Fruit fly (Drosophila melanogaster) whole organism: Measurements from ENCODE around the gene Ndfip.

Source experiments
- CG8478 ChIP-seq: fragments of >200 bp; optimal IDR thresholded peaks from 2 replicates; lab custom pipeline; 2018; ENCODE audit warnings: inconsistent platforms
- Dll ChIP-seq: fragments of >200 bp; optimal IDR thresholded peaks from 2 replicates; lab custom pipeline; 2017
- EcR ChIP-seq, 2 experiments: fragments of >200 bp; optimal IDR thresholded peaks; 2 replicates each; lab custom pipeline; 2017; ENCODE audit warnings: missing biosample characterization in 2 of 2, missing genetic modification characterization in 2 of 2, missing genetic modification reagents in 2 of 2
- pan ChIP-seq: fragments of >200 bp; optimal IDR thresholded peaks from 2 replicates; lab custom pipeline; 2017
- psq ChIP-seq: fragments of >200 bp; optimal IDR thresholded peaks from 2 replicates; lab custom pipeline; 2017
- usp ChIP-seq: fragments of >200 bp; optimal IDR thresholded peaks from 2 replicates; lab custom pipeline; 2017; ENCODE audit warnings: missing biosample characterization, missing genetic modification characterization, mixed read lengths

The Ndfip gene

dm6 chr3L:17643985-17644905 lies 9.8 kb downstream of the Ndfip start:
- TF ChIP-seq psq (lab: Kevin White, UChicago) (no peak), usp (GFP tag; lab: Kevin White, UChicago) (no peak), pan (lab: Kevin White, UChicago) (no peak), EcR (GFP tag; optimal IDR thresholded peaks at IDR 0.05; lab: Kevin White, UChicago) (no peak), Dll (lab: Kevin White, UChicago) (no peak), CG8478 (lab: Kevin White, UChicago) (no peak)

DNA sequence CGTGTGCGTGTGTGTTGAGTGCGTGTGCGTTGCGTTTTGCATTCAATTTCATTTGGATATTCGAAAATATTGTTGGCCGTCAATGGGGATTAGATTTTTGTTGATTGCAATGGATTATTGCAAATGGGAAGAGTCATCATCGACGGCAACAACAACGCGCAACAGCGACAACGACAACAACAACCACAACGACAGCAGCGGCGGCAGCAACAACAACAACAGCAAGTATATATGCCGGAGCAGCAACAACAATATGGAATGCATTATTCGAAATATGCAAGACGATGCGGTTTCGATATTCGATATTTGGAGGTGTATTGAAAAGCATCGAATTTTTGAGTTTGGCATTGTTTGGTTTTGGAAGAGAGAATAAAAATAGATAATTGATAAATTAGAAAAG lies 12.1 kb downstream of the Ndfip start:
- TF ChIP-seq usp (GFP tag; lab: Kevin White, UChicago) (no peak), CG8478 (lab: Kevin White, UChicago) (no peak), EcR (GFP tag; optimal IDR thresholded peaks at IDR 0.05; lab: Kevin White, UChicago) (no peak), psq (lab: Kevin White, UChicago) (no peak), Dll (lab: Kevin White, UChicago) (no peak), pan (lab: Kevin White, UChicago) (no peak)

dm6 chr3L:17638649-17639048 lies 15.4 kb downstream of the Ndfip start:
- TF ChIP-seq psq (lab: Kevin White, UChicago) = no peak
- no peak for TF ChIP-seq pan (lab: Kevin White, UChicago)
- no peak for TF ChIP-seq EcR (GFP tag; optimal IDR thresholded peaks at IDR 0.05; lab: Kevin White, UChicago)
- TF ChIP-seq CG8478 (lab: Kevin White, UChicago) = no peak
- TF ChIP-seq Dll (lab: Kevin White, UChicago) = no peak
- no peak for TF ChIP-seq usp (GFP tag; lab: Kevin White, UChicago)

DNA sequence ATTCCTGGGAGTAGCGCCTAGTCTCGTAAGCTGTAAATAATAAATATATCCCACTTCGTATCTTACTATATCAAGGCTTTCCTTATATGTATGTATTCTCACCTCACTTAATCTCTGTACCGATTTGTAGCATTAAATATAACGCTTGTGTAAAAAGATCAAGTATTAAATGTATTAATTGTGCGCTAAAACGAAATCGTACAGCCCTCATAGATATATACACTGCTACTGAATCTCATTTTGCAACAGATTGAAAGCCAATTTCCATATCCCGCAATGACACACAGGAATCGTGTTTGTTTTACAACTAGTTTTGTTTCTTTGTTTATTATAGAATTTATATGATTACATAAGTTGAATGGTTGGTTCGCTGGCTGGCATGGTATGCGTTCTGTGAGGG lies 16.3 kb downstream of the Ndfip start:
- TF ChIP-seq pan (lab: Kevin White, UChicago) (no peak), psq (lab: Kevin White, UChicago) (no peak), Dll (lab: Kevin White, UChicago) (no peak), usp (GFP tag; lab: Kevin White, UChicago) (no peak), CG8478 (lab: Kevin White, UChicago) (no peak), EcR (GFP tag; optimal IDR thresholded peaks at IDR 0.05; lab: Kevin White, UChicago) (no peak)

- TF ChIP-seq psq (lab: Kevin White, UChicago) (no peak), pan (lab: Kevin White, UChicago) (no peak), CG8478 (lab: Kevin White, UChicago) (no peak)
These were observed 20.9 kb downstream of the Ndfip start, which contains the start of gene CG7497 for dm6 chr3L:17633142-17633541. Gene CG7497, plus strand, starts transcription at chr3L:17633449.

DNA sequence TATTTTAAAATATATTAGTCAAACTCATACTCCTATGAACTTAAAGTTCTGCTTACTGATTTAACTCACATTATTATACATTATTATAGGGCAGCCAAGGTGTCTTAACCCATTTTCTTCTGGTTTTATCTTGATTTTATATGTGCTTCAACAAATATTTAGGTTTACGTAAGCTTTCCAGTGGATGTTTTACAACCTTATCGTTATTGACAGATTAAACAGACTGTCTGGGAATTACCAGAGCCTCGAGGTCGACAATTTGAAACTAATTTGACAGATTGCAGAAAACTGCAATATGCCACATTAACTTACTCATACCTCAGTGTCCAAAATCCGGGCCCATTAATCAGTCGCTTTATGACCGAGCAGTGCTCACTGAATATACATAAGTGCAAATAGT lies 22.8 kb downstream of the Ndfip start:
- no peak for TF ChIP-seq CG8478 (lab: Kevin White, UChicago)
- TF ChIP-seq EcR (GFP tag; optimal IDR thresholded peaks at IDR 0.05; lab: Kevin White, UChicago) = no peak
- TF ChIP-seq Dll (lab: Kevin White, UChicago) = no peak
- no peak for TF ChIP-seq usp (GFP tag; lab: Kevin White, UChicago)
- no peak for TF ChIP-seq psq (lab: Kevin White, UChicago)
- no peak for TF ChIP-seq pan (lab: Kevin White, UChicago)

dm6 chr3L:17625574-17626128 lies 28.4 kb downstream of the Ndfip start:
- TF ChIP-seq EcR (GFP tag; optimal IDR thresholded peaks at IDR 0.05; lab: Kevin White, UChicago) = no peak
- TF ChIP-seq pan (lab: Kevin White, UChicago) = no peak
- TF ChIP-seq usp (GFP tag; lab: Kevin White, UChicago) = no peak
- TF ChIP-seq CG8478 (lab: Kevin White, UChicago) = no peak
- TF ChIP-seq psq (lab: Kevin White, UChicago) = no peak
- TF ChIP-seq Dll (lab: Kevin White, UChicago) = no peak

DNA sequence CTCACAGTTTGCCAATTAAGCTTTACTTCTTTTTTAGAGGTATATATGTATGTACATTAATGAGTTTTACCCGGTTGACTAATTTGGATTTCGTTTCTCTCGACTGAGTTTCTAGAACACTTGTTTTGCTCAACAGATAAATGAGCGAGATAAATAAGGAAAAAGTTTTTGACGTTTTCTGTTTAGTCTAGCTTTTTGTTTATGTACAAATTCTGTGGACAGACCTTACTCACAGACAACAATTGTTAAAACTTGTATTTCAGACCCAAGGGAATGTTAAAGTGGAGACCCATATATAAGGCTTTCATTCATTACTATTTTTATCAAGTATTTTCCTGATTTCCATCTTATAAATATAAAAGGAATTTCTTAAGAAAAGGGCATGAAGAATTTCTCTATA lies 29.1 kb downstream of the Ndfip start:
- TF ChIP-seq usp (GFP tag; lab: Kevin White, UChicago) (no peak), psq (lab: Kevin White, UChicago) (no peak), Dll (lab: Kevin White, UChicago) (no peak), CG8478 (lab: Kevin White, UChicago) (no peak)

DNA sequence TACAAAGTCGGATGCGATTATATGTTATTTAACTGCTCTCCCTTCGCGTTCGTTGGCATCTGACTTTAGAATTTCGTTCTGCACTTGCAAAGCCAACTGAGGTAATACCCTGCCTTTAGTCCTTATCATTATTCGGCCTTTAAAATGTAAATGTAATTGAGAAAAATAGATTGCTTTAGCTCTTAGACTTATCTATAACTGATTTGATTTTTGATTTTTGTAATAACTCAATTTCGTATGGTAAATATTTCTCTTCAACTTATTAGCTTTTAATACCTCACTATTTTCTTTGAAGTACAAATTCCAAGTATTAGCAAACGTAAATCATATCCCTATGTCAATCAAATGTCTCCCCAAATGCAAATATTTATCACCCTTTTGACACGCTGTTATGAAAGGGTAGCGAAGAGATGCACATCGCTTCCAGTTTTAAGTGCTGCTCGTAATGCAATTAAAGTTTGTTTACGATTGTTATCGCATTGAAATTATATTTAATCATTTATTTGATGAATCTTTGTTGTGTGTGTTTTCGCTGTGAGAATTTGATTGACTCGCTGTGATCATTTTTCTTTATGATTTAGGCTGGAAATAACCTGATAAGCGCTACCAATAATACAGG lies 29.8 kb downstream of the Ndfip start:
- no peak for TF ChIP-seq EcR (GFP tag; optimal IDR thresholded peaks at IDR 0.05; lab: Kevin White, UChicago)
- no peak for TF ChIP-seq psq (lab: Kevin White, UChicago)
- no peak for TF ChIP-seq Dll (lab: Kevin White, UChicago)
- TF ChIP-seq pan (lab: Kevin White, UChicago) = no peak
- TF ChIP-seq usp (GFP tag; lab: Kevin White, UChicago) = no peak
- TF ChIP-seq CG8478 (lab: Kevin White, UChicago) = no peak

DNA sequence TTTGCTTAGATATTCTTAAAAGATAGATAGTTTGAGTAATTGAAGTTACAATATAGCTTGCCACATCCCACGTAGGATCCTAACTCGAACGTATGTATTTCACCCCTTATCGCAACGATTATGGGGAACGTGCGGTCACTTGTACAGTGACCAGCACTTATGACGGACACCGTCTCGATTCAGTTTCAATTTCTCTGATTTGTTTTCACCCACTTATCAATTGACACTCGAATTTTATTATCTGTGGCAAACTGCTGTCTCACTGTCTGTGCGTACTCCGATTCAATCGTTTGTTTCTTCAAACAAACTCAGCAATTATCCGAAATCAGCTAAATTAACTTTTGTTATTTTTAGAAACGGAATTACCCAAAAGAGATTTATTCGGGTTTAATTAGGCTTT lies 31.1 kb downstream of the Ndfip start:
- TF ChIP-seq EcR (GFP tag; optimal IDR thresholded peaks at IDR 0.05; lab: Kevin White, UChicago) = no peak
- no peak for TF ChIP-seq usp (GFP tag; lab: Kevin White, UChicago)
- TF ChIP-seq Dll (lab: Kevin White, UChicago) = no peak
- TF ChIP-seq CG8478 (lab: Kevin White, UChicago) = no peak
- no peak for TF ChIP-seq psq (lab: Kevin White, UChicago)
- no peak for TF ChIP-seq pan (lab: Kevin White, UChicago)
